Fruit fly (Drosophila melanogaster) whole organism, embryonic: ENCODE data around the gene CG32633.
A peak's percentile ranks its signal among the peaks of the same experiment; 100 is the strongest.

Source experiments
- CG10543 ChIP-seq: fragments of 200-800 bp; sonication (Bioruptor generic); optimal IDR thresholded peaks from 3 replicates; lab custom pipeline; 2017; ENCODE audit warnings: missing biosample characterization, mild to moderate bottlenecking, missing genetic modification characterization, moderate library complexity
- CG11456 ChIP-seq: fragments of 200-800 bp; sonication (Bioruptor generic); IDR thresholded peaks from 3 replicates; pipeline ENCODE4 v1.3.6; 2022; ENCODE audit warnings: missing biosample characterization, missing genetic modification characterization
- CG13894 ChIP-seq: fragments of 200-800 bp; sonication (Bioruptor generic); optimal IDR thresholded peaks from 3 replicates; lab custom pipeline; 2018; ENCODE audit warnings: missing biosample characterization, mild to moderate bottlenecking, missing genetic modification characterization, moderate library complexity
- CG14667 ChIP-seq: fragments of 200-800 bp; sonication (Bioruptor generic); IDR thresholded peaks from 2 replicates; pipeline ENCODE4 v1.3.6; 2022; ENCODE audit warnings: missing biosample characterization, missing genetic modification characterization
- CG15073 ChIP-seq: fragments of 200-800 bp; sonication (Bioruptor generic); optimal IDR thresholded peaks from 2 replicates; lab custom pipeline; 2016; ENCODE audit warnings: missing biosample characterization, missing genetic modification characterization
- CG15514 ChIP-seq: fragments of 200-800 bp; sonication (Bioruptor generic); optimal IDR thresholded peaks from 3 replicates; lab custom pipeline; 2017; ENCODE audit warnings: missing biosample characterization, missing genetic modification characterization, mild to moderate bottlenecking, moderate library complexity, missing genetic modification reagents
- CG18476 ChIP-seq: fragments of 200-800 bp; sonication (Bioruptor generic); optimal IDR thresholded peaks from 2 replicates; lab custom pipeline; 2016; ENCODE audit warnings: missing biosample characterization, mild to moderate bottlenecking, missing genetic modification characterization
- CG18764 ChIP-seq: fragments of 200-800 bp; sonication (Bioruptor generic); optimal IDR thresholded peaks from 3 replicates; lab custom pipeline; 2016; ENCODE audit warnings: missing biosample characterization, missing genetic modification characterization
- CG2199 ChIP-seq: fragments of 200-800 bp; sonication (Bioruptor generic); IDR thresholded peaks from 3 replicates; pipeline ENCODE4 v1.3.6; 2022; ENCODE audit warnings: missing biosample characterization, missing genetic modification characterization
- CG2712 ChIP-seq: fragments of 200-800 bp; optimal IDR thresholded peaks from 3 replicates; lab custom pipeline; 2019; ENCODE audit warnings: missing biosample characterization, mild to moderate bottlenecking, missing genetic modification characterization, moderate library complexity
- CG33213 ChIP-seq: fragments of 200-800 bp; sonication (Bioruptor generic); optimal IDR thresholded peaks from 3 replicates; lab custom pipeline; 2016; ENCODE audit warnings: missing biosample characterization, missing genetic modification characterization
- CG3838 ChIP-seq: fragments of 200-800 bp; sonication (Bioruptor generic); optimal IDR thresholded peaks from 3 replicates; lab custom pipeline; 2016; ENCODE audit warnings: missing biosample characterization, missing genetic modification characterization
- CG3995 ChIP-seq: fragments of 200-800 bp; sonication (Bioruptor generic); optimal IDR thresholded peaks from 3 replicates; lab custom pipeline; 2016; ENCODE audit warnings: missing biosample characterization, missing genetic modification characterization
- CG4282 ChIP-seq: fragments of 200-800 bp; sonication (Bioruptor generic); optimal IDR thresholded peaks from 2 replicates; lab custom pipeline; 2016; ENCODE audit warnings: missing biosample characterization, missing genetic modification characterization
- CG4404 ChIP-seq: fragments of 200-800 bp; sonication (Bioruptor generic); IDR thresholded peaks from 2 replicates; pipeline ENCODE4 v1.3.6; 2022; ENCODE audit warnings: missing biosample characterization, missing genetic modification characterization
- CG4707 ChIP-seq: fragments of 200-800 bp; sonication (Bioruptor generic); optimal IDR thresholded peaks from 2 replicates; lab custom pipeline; 2018; ENCODE audit warnings: missing biosample characterization, mild to moderate bottlenecking, missing genetic modification characterization, moderate library complexity
- CG6854 ChIP-seq: fragments of 200-800 bp; sonication (Bioruptor generic); optimal IDR thresholded peaks from 3 replicates; lab custom pipeline; 2017; ENCODE audit warnings: missing biosample characterization, mild to moderate bottlenecking, missing genetic modification characterization
- CG7372 ChIP-seq: fragments of 200-800 bp; sonication (Bioruptor generic); IDR thresholded peaks from 2 replicates; pipeline ENCODE4 v1.3.6; 2022; ENCODE audit warnings: missing biosample characterization, missing genetic modification characterization
- CG8478 ChIP-seq: fragments of >200 bp; optimal IDR thresholded peaks from 2 replicates; lab custom pipeline; 2018
- CG9437 ChIP-seq: fragments of 200-800 bp; sonication (Bioruptor generic); optimal IDR thresholded peaks from 2 replicates; lab custom pipeline; 2018; ENCODE audit warnings: missing biosample characterization, mild to moderate bottlenecking, missing genetic modification characterization
- CHES-1-like ChIP-seq: fragments of 200-800 bp; sonication (Bioruptor generic); optimal IDR thresholded peaks from 2 replicates; lab custom pipeline; 2016; ENCODE audit warnings: missing biosample characterization, missing genetic modification characterization
- Chrac-16 ChIP-seq: fragments of 200-800 bp; sonication (Bioruptor generic); optimal IDR thresholded peaks from 3 replicates; lab custom pipeline; 2016; ENCODE audit warnings: missing biosample characterization, missing genetic modification characterization
- CkIIα-i1 ChIP-seq: fragments of 200-800 bp; sonication (Bioruptor generic); IDR thresholded peaks from 2 replicates; pipeline ENCODE4 v1.3.6; 2022; ENCODE audit warnings: missing biosample characterization, missing genetic modification characterization
- Dbx ChIP-seq: fragments of 200-800 bp; sonication (Bioruptor generic); IDR thresholded peaks from 3 replicates; pipeline ENCODE4 v1.3.6; 2022; ENCODE audit warnings: missing biosample characterization, missing genetic modification characterization
- Dfd ChIP-seq, 2 experiments: fragments of >200 bp; optimal IDR thresholded peaks; 2 replicates each; lab custom pipeline; 2017; ENCODE audit warnings: missing biosample characterization in 2 of 2, missing genetic modification characterization in 2 of 2
- Drgx ChIP-seq: fragments of 200-800 bp; sonication (Bioruptor generic); IDR thresholded peaks from 2 replicates; pipeline ENCODE4 v1.3.6; 2022; ENCODE audit warnings: missing biosample characterization, missing genetic modification characterization
- E2f2 ChIP-seq: fragments of 200-800 bp; sonication (Bioruptor generic); IDR thresholded peaks from 2 replicates; pipeline ENCODE4 v1.3.6; 2022; ENCODE audit warnings: missing biosample characterization, missing genetic modification characterization
- HLH54F ChIP-seq: fragments of 200-800 bp; sonication (Bioruptor generic); optimal IDR thresholded peaks from 3 replicates; lab custom pipeline; 2016; ENCODE audit warnings: missing biosample characterization, missing genetic modification characterization
- HmgZ ChIP-seq: fragments of 200-800 bp; sonication (Bioruptor generic); optimal IDR thresholded peaks from 2 replicates; lab custom pipeline; 2018; ENCODE audit warnings: missing biosample characterization, mild to moderate bottlenecking, missing genetic modification characterization
- Hmx ChIP-seq: fragments of 200-800 bp; sonication (Bioruptor generic); optimal IDR thresholded peaks from 2 replicates; lab custom pipeline; 2016; ENCODE audit warnings: missing biosample characterization, missing genetic modification characterization
- Mad ChIP-seq: fragments of 200-800 bp; sonication (Bioruptor generic); optimal IDR thresholded peaks from 2 replicates; lab custom pipeline; 2016; ENCODE audit warnings: missing biosample characterization, missing genetic modification characterization
- Med ChIP-seq: fragments of 200-800 bp; sonication (Bioruptor generic); peaks from one replicate; lab custom pipeline; 2016; ENCODE audit warnings: missing biosample characterization, missing genetic modification characterization, mild to moderate bottlenecking, inconsistent platforms, moderate library complexity
- Optix ChIP-seq: fragments of 200-800 bp; sonication (Bioruptor generic); IDR thresholded peaks from 3 replicates; pipeline ENCODE4 v1.3.6; 2022; ENCODE audit warnings: missing biosample characterization, missing genetic modification characterization
- Pdp1 ChIP-seq, 2 experiments: fragments of 200-800 bp; sonication (Bioruptor generic); optimal IDR thresholded peaks; 3 replicates each; lab custom pipeline; 2016; ENCODE audit warnings: missing biosample characterization in 2 of 2, missing genetic modification characterization in 2 of 2, mild to moderate bottlenecking in 1 of 2, moderate library complexity in 1 of 2
- al ChIP-seq: fragments of 200-800 bp; sonication (Bioruptor generic); IDR thresholded peaks from 2 replicates; pipeline ENCODE4 v1.3.6; 2022; ENCODE audit warnings: missing biosample characterization, missing genetic modification characterization
- bigmax ChIP-seq: fragments of 200-800 bp; sonication (Bioruptor generic); optimal IDR thresholded peaks from 2 replicates; lab custom pipeline; 2018; ENCODE audit warnings: missing biosample characterization, mild to moderate bottlenecking, missing genetic modification characterization
- cad ChIP-seq: fragments of >200 bp; optimal IDR thresholded peaks from 2 replicates; lab custom pipeline; 2017; ENCODE audit warnings: missing biosample characterization, missing genetic modification characterization
- caup ChIP-seq: fragments of 200-800 bp; sonication (Bioruptor generic); optimal IDR thresholded peaks from 3 replicates; lab custom pipeline; 2017; ENCODE audit warnings: missing biosample characterization, mild to moderate bottlenecking, missing genetic modification characterization, moderate library complexity; ENCODE audit not compliant: severe bottlenecking
- chm ChIP-seq: fragments of 200-800 bp; sonication (Bioruptor generic); IDR thresholded peaks from 2 replicates; pipeline ENCODE4 v1.3.6; 2022; ENCODE audit warnings: missing biosample characterization, missing genetic modification characterization
- dysf ChIP-seq: fragments of 200-800 bp; sonication (Bioruptor generic); IDR thresholded peaks from 3 replicates; pipeline ENCODE4 v1.3.6; 2022; ENCODE audit warnings: missing biosample characterization, missing genetic modification characterization
- hbn ChIP-seq: fragments of 200-800 bp; sonication (Bioruptor generic); IDR thresholded peaks from 2 replicates; pipeline ENCODE4 v1.3.6; 2022; ENCODE audit warnings: missing biosample characterization, missing genetic modification characterization; ENCODE audit not compliant: partially characterized antibody
- jigr1 ChIP-seq: fragments of 200-800 bp; sonication (Bioruptor generic); IDR thresholded peaks from 3 replicates; pipeline ENCODE4 v1.3.6; 2022; ENCODE audit warnings: missing biosample characterization, missing genetic modification characterization
- lab ChIP-seq: fragments of 200-800 bp; sonication (Bioruptor generic); optimal IDR thresholded peaks from 3 replicates; lab custom pipeline; 2017; ENCODE audit warnings: missing biosample characterization, missing genetic modification characterization, mild to moderate bottlenecking, moderate library complexity, missing genetic modification reagents
- pnt ChIP-seq: fragments of 200-800 bp; sonication (Bioruptor generic); optimal IDR thresholded peaks from 3 replicates; lab custom pipeline; 2016; ENCODE audit warnings: missing biosample characterization, missing genetic modification characterization
- repo ChIP-seq: fragments of 200-800 bp; sonication (Bioruptor generic); optimal IDR thresholded peaks from 2 replicates; lab custom pipeline; 2016; ENCODE audit warnings: missing biosample characterization, missing genetic modification characterization
- sc ChIP-seq, 3 experiments: fragments of >200 bp in 2 of 3; fragments of 200-800 bp in 1 of 3; sonication (Bioruptor generic) in 1 of 3; optimal IDR thresholded peaks; 2 replicates in 2 of 3; 3 replicates in 1 of 3; lab custom pipeline; 2017; ENCODE audit warnings: mild to moderate bottlenecking in 1 of 3, missing biosample characterization in 1 of 3, missing genetic modification characterization in 1 of 3, missing genetic modification reagents in 1 of 3
- sima ChIP-seq: fragments of 200-800 bp; sonication (Bioruptor generic); optimal IDR thresholded peaks from 2 replicates; lab custom pipeline; 2016; ENCODE audit warnings: missing biosample characterization, missing genetic modification characterization
- stwl ChIP-seq: fragments of 200-800 bp; sonication (Bioruptor generic); optimal IDR thresholded peaks from 3 replicates; lab custom pipeline; 2018; ENCODE audit warnings: missing biosample characterization, mild to moderate bottlenecking, missing genetic modification characterization, moderate library complexity
- trem ChIP-seq: fragments of 200-800 bp; optimal IDR thresholded peaks from 3 replicates; lab custom pipeline; 2019; ENCODE audit warnings: missing biosample characterization, mild to moderate bottlenecking, missing genetic modification characterization, moderate library complexity
- wor ChIP-seq: fragments of 200-800 bp; sonication (Bioruptor generic); IDR thresholded peaks from 2 replicates; pipeline ENCODE4 v1.3.6; 2022; ENCODE audit warnings: missing biosample characterization, missing genetic modification characterization

Gene CG32633

dm6 chrX:13570255-13570654 is 8.8 kb downstream of the CG32633 start (continued):
- TF ChIP-seq CG10543 (GFP tag; lab: Kevin White, UChicago) (peak; percentile 44), CG13894 (tag; lab: Kevin White, UChicago) (no peak), stwl (tag; lab: Kevin White, UChicago) (no peak), Mad (no peak), E2f2 (GFP tag; lab: Robert Waterston, UW) (no peak), CkIIα-i1 (GFP tag; lab: Robert Waterston, UW) (no peak), bigmax (GFP tag; lab: Kevin White, UChicago) (no peak), Hmx (GFP tag; lab: Kevin White, UChicago) (no peak), CHES-1-like (GFP tag; lab: Kevin White, UChicago) (no peak)
- TF ChIP-seq, all 482 proteins: peak for 62

dm6 chrX:13572382-13572781 is 10.9 kb downstream of the CG32633 start:
- no peak for TF ChIP-seq chm (GFP tag; lab: Robert Waterston, UW)
- TF ChIP-seq cad (GFP tag; lab: Kevin White, UChicago), result no peak
- peak; percentile 35 for TF ChIP-seq CG15514 (GFP tag; lab: Kevin White, UChicago)
- TF ChIP-seq Dfd (GFP tag; optimal IDR thresholded peaks at IDR 0.05; lab: Kevin White, UChicago), result peak in 1 of 2 experiments; percentile 17
- peak; percentile 58 for TF ChIP-seq lab
- no peak for TF ChIP-seq CG15073 (GFP tag; lab: Kevin White, UChicago)
- TF ChIP-seq CG2712 (tag; lab: Kevin White, UChicago), result peak; percentile 71
- TF ChIP-seq caup, result peak; percentile 31
- no peak for TF ChIP-seq CG11456 (GFP tag; lab: Robert Waterston, UW)
- TF ChIP-seq CG33213 (GFP tag; lab: Kevin White, UChicago), result no peak
- TF ChIP-seq hbn, result no peak
- peak; percentile 27 for TF ChIP-seq CG18476 (GFP tag; lab: Kevin White, UChicago)
- TF ChIP-seq CG3838 (GFP tag; lab: Kevin White, UChicago), result no peak
- TF ChIP-seq pnt (GFP tag; lab: Kevin White, UChicago), result peak; percentile 42
- no peak for TF ChIP-seq CG2199 (GFP tag; lab: Robert Waterston, UW)
- no peak for TF ChIP-seq jigr1 (GFP tag; lab: Robert Waterston, UW)
- TF ChIP-seq sima (GFP tag; lab: Kevin White, UChicago), result no peak
- no peak for TF ChIP-seq CG4404 (GFP tag; lab: Robert Waterston, UW)
- peak; percentile 35 for TF ChIP-seq wor (GFP tag; lab: Robert Waterston, UW)
- TF ChIP-seq dysf (GFP tag; lab: Robert Waterston, UW), result peak; percentile 59
- TF ChIP-seq CG4707 (GFP tag; lab: Kevin White, UChicago), result no peak
- 0 out of 2 replicates have a peak, but pooled peaks have one; percentile 39 for TF ChIP-seq Drgx (GFP tag; lab: Robert Waterston, UW)
- TF ChIP-seq CG8478, result no peak
- TF ChIP-seq Pdp1 (GFP tag; optimal IDR thresholded peaks at IDR 0.05; lab: Kevin White, UChicago), result peak; percentile 56 to 62
- TF ChIP-seq CG4282 (GFP tag; lab: Kevin White, UChicago), result no peak
- peak; percentile 58; the same call in 2 of the 3 replicates for TF ChIP-seq Dbx (GFP tag; lab: Robert Waterston, UW)
- peak; percentile 36; the same call in 1 of the 2 replicates for TF ChIP-seq CG14667 (GFP tag; lab: Robert Waterston, UW)
- peak; percentile 28 for TF ChIP-seq HLH54F
- peak; percentile 88 for TF ChIP-seq Med (GFP tag; lab: Kevin White, UChicago)
- peak; percentile 33 for TF ChIP-seq Chrac-16 (GFP tag; lab: Kevin White, UChicago)
- peak; percentile 30; the same call in 1 of the 2 replicates for TF ChIP-seq al (GFP tag; lab: Robert Waterston, UW)
- no peak for TF ChIP-seq Optix (GFP tag; lab: Robert Waterston, UW)
- TF ChIP-seq CG6854 (GFP tag; lab: Kevin White, UChicago), result no peak
- TF ChIP-seq CG3995 (GFP tag; lab: Kevin White, UChicago), result no peak
- no peak for TF ChIP-seq CG7372 (GFP tag; lab: Robert Waterston, UW)
- TF ChIP-seq repo (GFP tag; lab: Kevin White, UChicago), result peak; percentile 53
- no peak for TF ChIP-seq sc (optimal IDR thresholded peaks at IDR 0.05; lab: Kevin White, UChicago)
- TF ChIP-seq sc (GFP tag; optimal IDR thresholded peaks at IDR 0.05; lab: Kevin White, UChicago), result peak; percentile 32
- TF ChIP-seq CG18764 (GFP tag; lab: Kevin White, UChicago), result no peak
- TF ChIP-seq trem (tag; lab: Kevin White, UChicago), result peak; percentile 23
- TF ChIP-seq HmgZ (tag; lab: Kevin White, UChicago), result no peak
- TF ChIP-seq CG9437 (GFP tag; lab: Kevin White, UChicago), result peak; percentile 45
